Fruit fly (Drosophila melanogaster) whole organism, pupa: ENCODE data around the gene RpL36A.

ENCODE experiments used
- CG10348 ChIP-seq: fragments of 200-800 bp; sonication (Bioruptor generic); IDR thresholded peaks from 2 replicates; pipeline ENCODE4 v1.3.6; 2022; ENCODE audit warnings: missing biosample characterization, missing genetic modification characterization
- CG12605 ChIP-seq: fragments of 200-800 bp; sonication (Bioruptor generic); IDR thresholded peaks from 2 replicates; pipeline ENCODE4 v1.3.6; 2022; ENCODE audit warnings: missing biosample characterization, missing genetic modification characterization
- CG14655 ChIP-seq: fragments of 200-800 bp; sonication (Bioruptor generic); optimal IDR thresholded peaks from 3 replicates; lab custom pipeline; 2017; ENCODE audit warnings: mild to moderate bottlenecking, missing biosample characterization, missing genetic modification reagents, missing genetic modification characterization
- CG15710 ChIP-seq: fragments of 200-800 bp; sonication (Bioruptor generic); optimal IDR thresholded peaks from 2 replicates; lab custom pipeline; 2018; ENCODE audit warnings: missing biosample characterization, mild to moderate bottlenecking, missing genetic modification characterization, moderate library complexity
- CG32121 ChIP-seq: fragments of 200-800 bp; sonication (Bioruptor generic); IDR thresholded peaks from 2 replicates; pipeline ENCODE4 v1.3.6; 2022; ENCODE audit warnings: missing biosample characterization, missing genetic modification characterization
- CG34367 ChIP-seq: fragments of 200-800 bp; sonication (Bioruptor generic); optimal IDR thresholded peaks from 2 replicates; lab custom pipeline; 2018; ENCODE audit warnings: missing biosample characterization, mild to moderate bottlenecking, missing genetic modification characterization
- CG4496 ChIP-seq: fragments of 200-800 bp; sonication (Bioruptor generic); IDR thresholded peaks from 3 replicates; pipeline ENCODE4 v1.3.6; 2022; ENCODE audit warnings: missing biosample characterization, missing genetic modification characterization
- CG8301 ChIP-seq: fragments of 200-800 bp; sonication (Bioruptor generic); optimal IDR thresholded peaks from 2 replicates; lab custom pipeline; 2018; ENCODE audit warnings: missing biosample characterization, mild to moderate bottlenecking, missing genetic modification characterization
- EcR ChIP-seq: fragments of 200-800 bp; sonication (Bioruptor generic); optimal IDR thresholded peaks from 3 replicates; lab custom pipeline; 2019; ENCODE audit warnings: missing biosample characterization, missing genetic modification characterization, mild to moderate bottlenecking, moderate library complexity, missing genetic modification reagents
- Snoo ChIP-seq: fragments of 200-800 bp; sonication (Bioruptor generic); optimal IDR thresholded peaks from 3 replicates; lab custom pipeline; 2017; ENCODE audit warnings: missing biosample characterization, mild to moderate bottlenecking, missing genetic modification characterization, inconsistent platforms
- fd96Ca ChIP-seq: fragments of 200-800 bp; sonication (Bioruptor generic); IDR thresholded peaks from 3 replicates; pipeline ENCODE4 v1.3.6; 2022; ENCODE audit warnings: missing biosample characterization, missing genetic modification characterization

DNA sequence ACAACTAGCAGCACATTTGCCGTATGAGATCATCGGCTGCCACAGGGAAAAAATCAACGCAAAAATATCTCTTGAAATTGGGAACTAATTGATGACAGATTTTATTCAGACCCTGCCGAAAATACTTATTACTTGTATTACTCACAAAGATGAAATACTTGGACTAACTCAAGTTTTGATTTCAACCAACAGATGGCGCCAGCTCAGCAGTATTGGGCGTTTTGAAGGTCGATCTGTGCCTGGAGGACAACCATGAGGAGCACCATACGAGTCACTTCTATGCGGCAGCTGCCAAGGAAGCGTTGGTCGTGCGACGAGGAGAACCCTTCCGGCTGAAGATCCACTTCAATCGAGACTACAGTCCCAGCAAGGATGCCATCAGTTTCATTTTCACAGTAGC, 18.4 kb downstream of the RpL36A start:
- TF ChIP-seq CG15710 (tag; lab: Kevin White, UChicago) (no peak), fd96Ca (GFP tag; lab: Robert Waterston, UW) (no peak), CG14655 (GFP tag; lab: Kevin White, UChicago) (no peak), CG8301 (tag; lab: Kevin White, UChicago) (no peak), CG4496 (GFP tag; lab: Robert Waterston, UW) (no peak), CG12605 (no peak), CG10348 (GFP tag; lab: Robert Waterston, UW) (no peak), CG34367 (tag; lab: Kevin White, UChicago) (no peak), CG32121 (GFP tag; lab: Robert Waterston, UW) (no peak), EcR (GFP tag; lab: Kevin White, UChicago) (no peak), Snoo (tag; lab: Kevin White, UChicago) (no peak)
